Worm (Caenorhabditis elegans) whole organism, L3 larva: ENCODE results near the gene C17E7.13.

Experiments
- R02D3.7 ChIP-seq: fragments of 150-350 bp; optimal IDR thresholded peaks from 2 replicates; lab custom pipeline; 2014; ENCODE audit warnings: missing biosample characterization, missing genetic modification characterization
- egl-5 ChIP-seq: fragments of 150-350 bp; optimal IDR thresholded peaks from 2 replicates; lab custom pipeline; 2017; ENCODE audit warnings: missing biosample characterization, missing genetic modification reagents, missing genetic modification characterization, inconsistent platforms
- elt-1 ChIP-seq: fragments of 150-350 bp; optimal IDR thresholded peaks from 2 replicates; lab custom pipeline; 2014; ENCODE audit warnings: missing biosample characterization, missing genetic modification characterization
- zag-1 ChIP-seq: fragments of 150-350 bp; optimal IDR thresholded peaks from 2 replicates; lab custom pipeline; 2014; ENCODE audit warnings: missing biosample characterization, missing genetic modification characterization
- ztf-11 ChIP-seq: fragments of 150-350 bp; optimal IDR thresholded peaks from 2 replicates; lab custom pipeline; 2014; ENCODE audit warnings: missing biosample characterization, missing genetic modification characterization

DNA sequence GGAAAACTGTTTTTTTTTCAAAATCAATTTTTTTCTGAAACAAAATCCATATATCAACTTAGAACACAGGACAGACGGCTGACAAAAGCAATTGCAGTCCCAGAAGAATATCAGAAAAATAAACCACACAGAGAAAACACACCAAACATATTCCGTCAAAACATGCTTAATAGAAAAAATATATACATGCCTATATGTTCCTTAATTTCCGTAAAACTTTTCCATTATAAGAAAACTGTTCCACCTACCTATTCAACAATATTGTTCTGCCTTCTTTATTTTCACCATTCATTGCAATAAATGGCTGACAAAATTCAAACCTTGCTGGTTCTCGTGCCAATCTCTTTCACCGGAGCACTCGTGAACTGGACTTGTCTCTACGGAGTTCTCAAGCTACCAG, 42.2 kb upstream of the C17E7.13 start, which contains the start of gene srx-63:
- no peak for TF ChIP-seq R02D3.7 (tag; lab: Kevin White, UChicago)
- no peak for TF ChIP-seq elt-1 (tag; lab: Kevin White, UChicago)
- TF ChIP-seq ztf-11 (tag; lab: Kevin White, UChicago): no peak
- no peak for TF ChIP-seq zag-1
- TF ChIP-seq egl-5 (tag; lab: Kevin White, UChicago): no peak
